Worm (Caenorhabditis elegans) whole organism, L1 larva: Measurements from ENCODE around the gene K02D10.1.

ENCODE experiments used
- C16A3.4 ChIP-seq: fragments of 150-350 bp; optimal IDR thresholded peaks from 2 replicates; lab custom pipeline; 2014; ENCODE audit warnings: missing biosample characterization, missing genetic modification characterization
- alr-1 ChIP-seq: fragments of 200-800 bp; sonication (Bioruptor generic); optimal IDR thresholded peaks from 2 replicates; lab custom pipeline; 2018; ENCODE audit warnings: borderline replicate concordance, mild to moderate bottlenecking, missing genetic modification characterization, missing compliant biosample characterization
- ama-1 ChIP-seq: fragments of 150-350 bp; optimal IDR thresholded peaks from 2 replicates; lab custom pipeline; 2014
- egl-13 ChIP-seq: sonication (generic microtip); optimal IDR thresholded peaks from 2 replicates; lab custom pipeline; 2016; ENCODE audit warnings: missing genotype, missing genetic modification reagents, missing genetic modification characterization, missing compliant biosample characterization
- elt-2 ChIP-seq: sonication (generic microtip); optimal IDR thresholded peaks from 2 replicates; lab custom pipeline; 2016; ENCODE audit warnings: missing genetic modification characterization, mild to moderate bottlenecking, inconsistent platforms, missing compliant biosample characterization, missing genetic modification reagents
- fos-1 ChIP-seq: fragments of 150-350 bp; optimal IDR thresholded peaks from 2 replicates; lab custom pipeline; 2014; ENCODE audit warnings: missing biosample characterization, missing genetic modification characterization
- lin-15B ChIP-seq: fragments of 150-350 bp; sonication (generic microtip); optimal IDR thresholded peaks from 3 replicates; lab custom pipeline; 2014; ENCODE audit warnings: missing biosample characterization, missing genetic modification characterization
- lin-35 ChIP-seq, 2 experiments: fragments of 150-350 bp; optimal IDR thresholded peaks; 2 replicates each; lab custom pipeline; 2014; ENCODE audit warnings: missing biosample characterization in 2 of 2, missing genetic modification characterization in 2 of 2, missing genetic modification reagents in 2 of 2
- lir-3 ChIP-seq: sonication (generic microtip); optimal IDR thresholded peaks from 2 replicates; lab custom pipeline; 2016; ENCODE audit warnings: mild to moderate bottlenecking, missing genetic modification characterization, moderate library complexity, missing compliant biosample characterization; ENCODE audit not compliant: poor library complexity
- nhr-12 ChIP-seq: sonication (generic microtip); optimal IDR thresholded peaks from 2 replicates; lab custom pipeline; 2017; ENCODE audit warnings: missing biosample characterization, missing genetic modification characterization
- unc-130 ChIP-seq: fragments of 150-350 bp; optimal IDR thresholded peaks from 2 replicates; lab custom pipeline; 2017; ENCODE audit warnings: missing biosample characterization, missing genetic modification characterization, inconsistent platforms
- unc-62 ChIP-seq: fragments of 150-350 bp; optimal IDR thresholded peaks from 2 replicates; lab custom pipeline; 2014; ENCODE audit warnings: missing biosample characterization, missing genetic modification reagents, missing genetic modification characterization
- unc-98 ChIP-seq: fragments of 200-800 bp; sonication (Bioruptor generic); IDR thresholded peaks from 2 replicates; pipeline ENCODE4 v1.3.6; 2022; ENCODE audit warnings: missing genetic modification characterization, missing compliant biosample characterization

ce11 chrIII:8807246-8807645, 37.9 kb downstream of the K02D10.1 start, which contains the start of gene F54F2.7:
- TF ChIP-seq egl-13 (no peak), C16A3.4 (tag; lab: Kevin White, UChicago) (no peak), elt-2 (tag; lab: Kevin White, UChicago) (no peak), lin-15B (tag; lab: Kevin White, UChicago) (no peak), unc-62 (GFP tag; lab: Kevin White, UChicago) (no peak), alr-1 (tag; lab: Kevin White, UChicago) (no peak), unc-98 (no peak), lir-3 (tag; lab: Kevin White, UChicago) (no peak), unc-130 (no peak), nhr-12 (no peak), lin-35 (GFP tag; optimal IDR thresholded peaks at IDR 0.05; lab: Kevin White, UChicago) (no peak), fos-1 (tag; lab: Kevin White, UChicago) (no peak), ama-1 (lab: Kevin White, UChicago) (no peak)
